Worm (Caenorhabditis elegans): ENCODE data around the gene C44H4.4.

C44H4.4 gene

ce11 chrX:14549709-14550199, 39.1 kb downstream of the C44H4.4 start, which contains the start of gene ram-5:
TSS of gene ram-5 (plus strand) at chrX:14550149.
- TF ChIP-seq B0261.1 (tag; optimal IDR thresholded peaks at IDR 0.05): no peak
- no peak for TF ChIP-seq D2030.7 (GFP tag; IDR thresholded peaks at IDR 0.05)
- TF ChIP-seq ceh-27 (GFP tag; optimal IDR thresholded peaks at IDR 0.05): peak; percentile 16

- TF ChIP-seq lir-1 (GFP tag; conservative IDR thresholded peaks at IDR 0.05) (no peak), tlf-1 (GFP tag; optimal IDR thresholded peaks at IDR 0.05) (no peak), C06A6.2 (GFP tag; conservative IDR thresholded peaks at IDR 0.05) (no peak), bed-2 (GFP tag; IDR thresholded peaks at IDR 0.05) (no peak), lin-26 (GFP tag; IDR thresholded peaks at IDR 0.05) (no peak), ztf-22 (GFP tag; optimal IDR thresholded peaks at IDR 0.05) (no peak), madf-8 (GFP tag; conservative IDR thresholded peaks at IDR 0.05) (no peak), him-1 (tag; optimal IDR thresholded peaks at IDR 0.05) (no peak), egl-18 (GFP tag; IDR thresholded peaks at IDR 0.05) (no peak), ceh-40 (GFP tag; IDR thresholded peaks at IDR 0.05) (no peak), nhr-179 (tag; optimal IDR thresholded peaks at IDR 0.05) (no peak), ztf-26 (tag; optimal IDR thresholded peaks at IDR 0.05) (no peak), F49E8.2 (tag; optimal IDR thresholded peaks at IDR 0.05; ENCODE audit: insufficient read depth) (no peak), dpl-1 (GFP tag; optimal IDR thresholded peaks at IDR 0.05) (no peak), lin-54 (GFP tag; optimal IDR thresholded peaks at IDR 0.05) (no peak), mxl-1 (tag; optimal IDR thresholded peaks at IDR 0.05) (no peak), ama-1 (optimal IDR thresholded peaks at IDR 0.05) (no peak), ama-1 (GFP tag; optimal IDR thresholded peaks at IDR 0.05) (no peak), F57A8.1 (GFP tag; optimal IDR thresholded peaks at IDR 0.05) (no peak), ceh-91 (GFP tag; IDR thresholded peaks at IDR 0.05) (no peak)
Observed at ce11 chrX:14545543-14545942, 43.4 kb downstream of the C44H4.4 start, which contains the start of gene enri-2. TSS of gene enri-2 (plus strand) at chrX:14545843.

DNA sequence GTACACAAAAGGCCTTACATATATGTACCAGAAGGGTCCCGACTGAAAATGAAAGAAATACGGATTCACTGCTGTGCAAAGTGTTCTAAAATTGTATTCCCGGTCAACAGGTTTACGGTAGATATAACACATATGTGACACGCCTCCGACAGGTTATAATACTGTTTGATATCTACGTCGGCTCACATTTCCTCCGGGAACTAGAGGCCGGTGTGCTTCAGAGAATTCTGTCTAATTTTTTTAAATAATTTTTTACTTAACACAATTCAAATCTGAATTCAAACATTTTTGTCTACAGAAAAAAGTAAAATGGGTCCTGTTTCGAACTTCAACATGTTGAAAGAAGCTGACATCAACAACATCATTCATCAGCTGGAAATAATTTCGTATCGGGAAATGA, 45.7 kb downstream of the C44H4.4 start, which contains the start of gene T24C2.3:
T24C2.3 (plus strand) TSS at position 301 of the 400 bp plus-strand sequence.
- TF ChIP-seq die-1 (tag; optimal IDR thresholded peaks at IDR 0.05) (no peak), hrde-1 (tag; optimal IDR thresholded peaks at IDR 0.05; ENCODE audit: borderline replicate concordance) (no peak), ama-1 (optimal IDR thresholded peaks at IDR 0.05) (no peak), ama-1 (GFP tag; optimal IDR thresholded peaks at IDR 0.05) (no peak), K12H6.12 (tag; optimal IDR thresholded peaks at IDR 0.05) (no peak), hsf-1 (GFP tag; IDR thresholded peaks at IDR 0.05) (no peak), fkh-3 (tag; optimal IDR thresholded peaks at IDR 0.05) (no peak), Y53F4B.3 (GFP tag; IDR thresholded peaks at IDR 0.05) (no peak), nfyb-1 (GFP tag; IDR thresholded peaks at IDR 0.05) (no peak), tbp1 (GFP tag; optimal IDR thresholded peaks at IDR 0.05) (no peak), dox-1 (GFP tag; IDR thresholded peaks at IDR 0.05) (no peak), tbx-9 (tag; optimal IDR thresholded peaks at IDR 0.05; ENCODE audit: borderline replicate concordance) (no peak), F57C9.4 (tag; optimal IDR thresholded peaks at IDR 0.05) (no peak), snpc-3.4 (tag; optimal IDR thresholded peaks at IDR 0.05) (no peak), F33H1.4 (GFP tag; IDR thresholded peaks at IDR 0.05) (no peak), madf-8 (GFP tag; conservative IDR thresholded peaks at IDR 0.05) (no peak), ceh-40 (GFP tag; IDR thresholded peaks at IDR 0.05) (no peak), ztf-18 (tag; optimal IDR thresholded peaks at IDR 0.05) (no peak), nhr-27 (tag; optimal IDR thresholded peaks at IDR 0.05) (no peak), madf-3 (GFP tag; IDR thresholded peaks at IDR 0.05) (no peak), aptf-3 (GFP tag; IDR thresholded peaks at IDR 0.05) (no peak)

Data from whole organism, young adult.